Fruit fly (Drosophila melanogaster): ENCODE measurements around the gene CG3436.

CG3436 gene

DNA sequence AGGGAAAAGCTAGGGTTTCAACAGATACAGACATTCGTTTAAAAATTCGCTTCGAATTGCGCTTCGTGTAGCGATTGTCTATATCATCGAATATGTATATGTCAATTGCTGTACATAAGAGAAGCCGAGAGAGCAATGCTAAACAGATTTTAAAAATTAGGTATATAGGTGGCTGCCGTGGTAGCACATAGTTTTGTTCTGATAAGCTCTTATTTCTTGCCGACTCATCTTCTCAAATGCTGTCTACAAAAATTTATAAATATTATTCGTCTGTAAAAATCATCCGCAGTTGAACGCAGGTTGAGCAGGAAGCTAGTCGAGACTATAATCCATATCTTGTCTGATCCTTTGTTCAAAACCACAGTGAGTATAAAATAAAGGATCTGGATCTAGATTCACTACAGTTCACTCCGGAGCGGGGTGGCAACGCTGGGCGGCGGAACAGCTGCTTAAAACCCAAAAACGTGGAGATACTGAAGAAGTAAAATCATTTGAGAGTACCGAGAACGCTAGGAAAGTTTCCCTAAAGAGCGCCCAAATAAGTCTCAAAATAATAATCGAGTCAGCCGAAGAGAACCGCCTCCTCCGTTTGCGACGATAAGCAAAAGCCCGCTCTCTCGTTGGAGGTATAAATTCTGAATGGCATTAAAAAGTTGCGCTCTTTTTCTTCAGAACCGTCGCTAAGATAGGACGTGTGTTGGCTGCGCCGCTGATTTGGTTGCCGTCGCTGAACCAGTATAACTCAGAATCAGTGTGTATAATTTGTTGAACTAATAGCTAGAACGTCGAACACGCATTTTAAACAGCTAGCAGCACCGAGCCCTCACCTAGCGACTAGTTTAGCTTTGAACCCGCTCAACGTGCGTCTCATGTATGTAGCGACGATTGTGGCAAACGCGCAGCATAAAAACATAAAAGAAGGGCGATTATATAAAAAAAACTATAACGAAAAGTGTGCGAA lies 48.1 kb upstream of the CG3436 start (continued):
- peak; percentile 42 for TF ChIP-seq CG17568 (GFP tag; optimal IDR thresholded peaks at IDR 0.05)
- TF ChIP-seq pan (optimal IDR thresholded peaks at IDR 0.05), result no peak
- no peak for TF ChIP-seq pan (GFP tag; optimal IDR thresholded peaks at IDR 0.05 in 1 of 2, IDR thresholded peaks at IDR 0.05 in 1 of 2)
- no peak for TF ChIP-seq CG1792 (GFP tag; optimal IDR thresholded peaks at IDR 0.05)
- TF ChIP-seq CG12104 (GFP tag; optimal IDR thresholded peaks at IDR 0.05), result no peak
- no peak for TF ChIP-seq Abd-B (GFP tag; optimal IDR thresholded peaks at IDR 0.05)
- peak; percentile 38 for TF ChIP-seq CG9797 (GFP tag; optimal IDR thresholded peaks at IDR 0.05)
- peak; percentile 76 for TF ChIP-seq row (GFP tag; IDR thresholded peaks at IDR 0.05)
- TF ChIP-seq CG9817 (tag; optimal IDR thresholded peaks at IDR 0.05), result no peak
- TF ChIP-seq fru (optimal IDR thresholded peaks at IDR 0.05), result no peak
- TF ChIP-seq CG12659 (GFP tag; optimal IDR thresholded peaks at IDR 0.05), result no peak
- no peak for TF ChIP-seq eyg (GFP tag; optimal IDR thresholded peaks at IDR 0.05)
- TF ChIP-seq sob (GFP tag; IDR thresholded peaks at IDR 0.05), result peak; percentile 43; the same call in 1 of the 2 replicates
- TF ChIP-seq lilli (GFP tag; optimal IDR thresholded peaks at IDR 0.05), result peak; percentile 29
- TF ChIP-seq Atf-2 (GFP tag; optimal IDR thresholded peaks at IDR 0.05), result no peak
- TF ChIP-seq kah (GFP tag; optimal IDR thresholded peaks at IDR 0.05), result no peak
- TF ChIP-seq caup (GFP tag; optimal IDR thresholded peaks at IDR 0.05; ENCODE audit: severe bottlenecking), result peak; percentile 25
- 0 out of 2 replicates have a peak, but pooled peaks have one; percentile 11 for TF ChIP-seq cas (GFP tag; IDR thresholded peaks at IDR 0.05)
- TF ChIP-seq CG12391 (tag; optimal IDR thresholded peaks at IDR 0.05), result no peak
- TF ChIP-seq CG11560 (tag; IDR thresholded peaks at IDR 0.05), result no peak
- 0 out of 3 replicates have a peak, but pooled peaks have one; percentile 21 for TF ChIP-seq knrl (GFP tag; IDR thresholded peaks at IDR 0.05; ENCODE audit: partially characterized antibody)
- no peak for TF ChIP-seq CG6654 (GFP tag; optimal IDR thresholded peaks at IDR 0.05)
- TF ChIP-seq HmgD (GFP tag; optimal IDR thresholded peaks at IDR 0.05), result no peak
- TF ChIP-seq dan (GFP tag; IDR thresholded peaks at IDR 0.05), result no peak
- TF ChIP-seq zfh1 (GFP tag; IDR thresholded peaks at IDR 0.05), result no peak
- TF ChIP-seq NC2β (GFP tag; optimal IDR thresholded peaks at IDR 0.05), result no peak
- TF ChIP-seq CG4282 (GFP tag; optimal IDR thresholded peaks at IDR 0.05), result peak; percentile 17
- TF ChIP-seq Fer1 (GFP tag; optimal IDR thresholded peaks at IDR 0.05), result peak; percentile 70
- TF ChIP-seq Myb (GFP tag; optimal IDR thresholded peaks at IDR 0.05), result no peak
- no peak for TF ChIP-seq az2 (GFP tag; optimal IDR thresholded peaks at IDR 0.05)
- no peak for TF ChIP-seq scrt (GFP tag; optimal IDR thresholded peaks at IDR 0.05)
- TF ChIP-seq wdn (GFP tag; IDR thresholded peaks at IDR 0.05), result no peak
- TF ChIP-seq CG15696 (tag; optimal IDR thresholded peaks at IDR 0.05), result peak; percentile 4
- TF ChIP-seq gce (GFP tag; IDR thresholded peaks at IDR 0.05), result no peak
- TF ChIP-seq NK7.1 (GFP tag; optimal IDR thresholded peaks at IDR 0.05), result no peak
- no peak for TF ChIP-seq CG3838 (GFP tag; optimal IDR thresholded peaks at IDR 0.05)
- TF ChIP-seq Mes4 (GFP tag; optimal IDR thresholded peaks at IDR 0.05), result no peak
- TF ChIP-seq Med (GFP tag), result peak; percentile 79
- TF ChIP-seq chn (GFP tag; optimal IDR thresholded peaks at IDR 0.05), result no peak
- TF ChIP-seq sens (GFP tag), result peak; percentile 4
- peak; percentile 59 for TF ChIP-seq E2f2 (GFP tag; IDR thresholded peaks at IDR 0.05)
- TF ChIP-seq CG15514 (GFP tag; optimal IDR thresholded peaks at IDR 0.05), result peak; percentile 99
- TF ChIP-seq CG10366 (GFP tag; IDR thresholded peaks at IDR 0.05), result no peak
- peak; percentile 24; the same call in 1 of the 3 replicates for TF ChIP-seq CG6175 (GFP tag; IDR thresholded peaks at IDR 0.05)
- TF ChIP-seq CG4424 (GFP tag; optimal IDR thresholded peaks at IDR 0.05), result peak; percentile 23
- no peak for TF ChIP-seq CG16863 (GFP tag; optimal IDR thresholded peaks at IDR 0.05)
- no peak for TF ChIP-seq chif (GFP tag; optimal IDR thresholded peaks at IDR 0.05)
- TF ChIP-seq CG10565 (GFP tag; optimal IDR thresholded peaks at IDR 0.05), result no peak
- no peak for TF ChIP-seq eve (GFP tag; optimal IDR thresholded peaks at IDR 0.05)
- no peak for TF ChIP-seq CG4707 (GFP tag; optimal IDR thresholded peaks at IDR 0.05)

All from whole organism, embryonic.